Fruit fly (Drosophila melanogaster) whole organism, embryonic: Measurements from ENCODE around the gene Spt7.

Source experiments
- Atf6 ChIP-seq: fragments of 200-800 bp; sonication (Bioruptor generic); IDR thresholded peaks from 2 replicates; pipeline ENCODE4 v1.3.6; 2022; ENCODE audit warnings: missing biosample characterization, missing genetic modification characterization
- CG10267 ChIP-seq: fragments of 200-800 bp; sonication (Bioruptor generic); optimal IDR thresholded peaks from 2 replicates; lab custom pipeline; 2018; ENCODE audit warnings: missing biosample characterization, mild to moderate bottlenecking, missing genetic modification characterization, moderate library complexity
- CG11085 ChIP-seq: fragments of 200-800 bp; sonication (Bioruptor generic); IDR thresholded peaks from 2 replicates; pipeline ENCODE4 v1.3.6; 2022; ENCODE audit warnings: missing biosample characterization, missing genetic modification characterization
- CG11093 ChIP-seq: fragments of 200-800 bp; sonication (Bioruptor generic); IDR thresholded peaks from 3 replicates; pipeline ENCODE4 v1.3.6; 2022; ENCODE audit warnings: missing biosample characterization, missing genetic modification characterization
- CG11560 ChIP-seq: fragments of 200-800 bp; sonication (Bioruptor generic); IDR thresholded peaks from 3 replicates; pipeline ENCODE4 v1.3.6; 2022; ENCODE audit warnings: missing biosample characterization, missing genetic modification characterization
- CG12071 ChIP-seq: fragments of 200-800 bp; sonication (Bioruptor generic); optimal IDR thresholded peaks from 3 replicates; lab custom pipeline; 2018; ENCODE audit warnings: missing biosample characterization, mild to moderate bottlenecking, missing genetic modification characterization
- CG12104 ChIP-seq: fragments of 200-800 bp; sonication (Bioruptor generic); optimal IDR thresholded peaks from 3 replicates; lab custom pipeline; 2016; ENCODE audit warnings: missing biosample characterization, missing genetic modification characterization
- CG12299 ChIP-seq: fragments of 200-800 bp; sonication (Bioruptor generic); optimal IDR thresholded peaks from 2 replicates; lab custom pipeline; 2018; ENCODE audit warnings: missing biosample characterization, mild to moderate bottlenecking, missing genetic modification characterization
- CG14965 ChIP-seq: fragments of 200-800 bp; sonication (Bioruptor generic); optimal IDR thresholded peaks from 2 replicates; lab custom pipeline; 2016; ENCODE audit warnings: missing biosample characterization, missing genetic modification characterization, borderline replicate concordance
- CG15601 ChIP-seq: fragments of 200-800 bp; sonication (Bioruptor generic); optimal IDR thresholded peaks from 3 replicates; lab custom pipeline; 2019; ENCODE audit warnings: missing biosample characterization, mild to moderate bottlenecking, missing genetic modification characterization, moderate library complexity
- CG16813 ChIP-seq: fragments of 200-800 bp; sonication (Bioruptor generic); IDR thresholded peaks from 3 replicates; pipeline ENCODE4 v1.3.6; 2022; ENCODE audit warnings: missing biosample characterization, missing genetic modification characterization; ENCODE audit not compliant: partially characterized antibody
- CG17328 ChIP-seq: fragments of 200-800 bp; sonication (Bioruptor generic); IDR thresholded peaks from 2 replicates; pipeline ENCODE4 v1.3.6; 2022; ENCODE audit warnings: missing biosample characterization, missing genetic modification characterization
- CG17568 ChIP-seq: fragments of 200-800 bp; sonication (Bioruptor generic); optimal IDR thresholded peaks from 2 replicates; lab custom pipeline; 2018; ENCODE audit warnings: missing biosample characterization, mild to moderate bottlenecking, missing genetic modification characterization, moderate library complexity
- CG18262 ChIP-seq: fragments of 200-800 bp; optimal IDR thresholded peaks from 3 replicates; lab custom pipeline; 2019; ENCODE audit warnings: missing biosample characterization, mild to moderate bottlenecking, missing genetic modification characterization, moderate library complexity
- CG18619 ChIP-seq: fragments of 200-800 bp; sonication (Bioruptor generic); optimal IDR thresholded peaks from 3 replicates; lab custom pipeline; 2017; ENCODE audit warnings: missing biosample characterization, mild to moderate bottlenecking, missing genetic modification characterization
- CG2116 ChIP-seq: fragments of 200-800 bp; sonication (Bioruptor generic); optimal IDR thresholded peaks from 3 replicates; lab custom pipeline; 2018; ENCODE audit warnings: missing biosample characterization, mild to moderate bottlenecking, missing genetic modification characterization
- CG2120 ChIP-seq: fragments of 200-800 bp; sonication (Bioruptor generic); optimal IDR thresholded peaks from 3 replicates; lab custom pipeline; 2016; ENCODE audit warnings: missing biosample characterization, missing genetic modification characterization
- CG34224 ChIP-seq: fragments of 200-800 bp; sonication (Bioruptor generic); IDR thresholded peaks from 3 replicates; pipeline ENCODE4 v1.3.6; 2022; ENCODE audit warnings: missing biosample characterization, missing genetic modification characterization; ENCODE audit not compliant: partially characterized antibody
- CG34422 ChIP-seq: fragments of 200-800 bp; sonication (Bioruptor generic); IDR thresholded peaks from 3 replicates; pipeline ENCODE4 v1.3.6; 2022; ENCODE audit warnings: missing biosample characterization, missing genetic modification characterization
- CG43689 ChIP-seq: fragments of 200-800 bp; sonication (Bioruptor generic); IDR thresholded peaks from 2 replicates; pipeline ENCODE4 v1.3.6; 2022; ENCODE audit warnings: missing biosample characterization, missing genetic modification characterization
- CG5180 ChIP-seq: fragments of 200-800 bp; sonication (Bioruptor generic); optimal IDR thresholded peaks from 3 replicates; lab custom pipeline; 2017; ENCODE audit warnings: missing biosample characterization, missing genetic modification characterization, mild to moderate bottlenecking, moderate library complexity, missing genetic modification reagents
- CG7271 ChIP-seq: fragments of 200-800 bp; sonication (Bioruptor generic); optimal IDR thresholded peaks from 2 replicates; lab custom pipeline; 2018; ENCODE audit warnings: missing biosample characterization, mild to moderate bottlenecking, missing genetic modification characterization, moderate library complexity
- CG7963 ChIP-seq: fragments of 200-800 bp; sonication (Bioruptor generic); IDR thresholded peaks from 3 replicates; pipeline ENCODE4 v1.3.6; 2022; ENCODE audit warnings: missing biosample characterization, missing genetic modification characterization; ENCODE audit not compliant: partially characterized antibody
- CG9876 ChIP-seq: fragments of 200-800 bp; sonication (Bioruptor generic); optimal IDR thresholded peaks from 2 replicates; lab custom pipeline; 2016; ENCODE audit warnings: missing biosample characterization, missing genetic modification characterization
- CG9932 ChIP-seq: fragments of 200-800 bp; sonication (Bioruptor generic); IDR thresholded peaks from 2 replicates; pipeline ENCODE4 v1.3.6; 2022; ENCODE audit warnings: missing biosample characterization, missing genetic modification characterization
- ERR ChIP-seq: fragments of 200-800 bp; sonication (Bioruptor generic); optimal IDR thresholded peaks from 2 replicates; lab custom pipeline; 2016; ENCODE audit warnings: missing biosample characterization, missing genetic modification characterization
- Ets97D ChIP-seq: fragments of 200-800 bp; sonication (Bioruptor generic); optimal IDR thresholded peaks from 3 replicates; lab custom pipeline; 2016; ENCODE audit warnings: missing biosample characterization, missing genetic modification characterization
- Hand ChIP-seq: fragments of 200-800 bp; sonication (Bioruptor generic); optimal IDR thresholded peaks from 2 replicates; lab custom pipeline; 2017; ENCODE audit warnings: mild to moderate bottlenecking, missing biosample characterization, missing genetic modification reagents, missing genetic modification characterization
- Lim3 ChIP-seq: fragments of 200-800 bp; sonication (Bioruptor generic); IDR thresholded peaks from 2 replicates; pipeline ENCODE4 v1.3.6; 2022; ENCODE audit warnings: missing biosample characterization, missing genetic modification characterization
- Med ChIP-seq: fragments of 200-800 bp; sonication (Bioruptor generic); peaks from one replicate; lab custom pipeline; 2016; ENCODE audit warnings: missing biosample characterization, missing genetic modification characterization, mild to moderate bottlenecking, inconsistent platforms, moderate library complexity
- NK7.1 ChIP-seq: fragments of 200-800 bp; sonication (Bioruptor generic); optimal IDR thresholded peaks from 3 replicates; lab custom pipeline; 2016; ENCODE audit warnings: missing biosample characterization, missing genetic modification characterization
- Nf-YA ChIP-seq: fragments of 200-800 bp; sonication (Bioruptor generic); IDR thresholded peaks from 2 replicates; pipeline ENCODE4 v1.3.6; 2022; ENCODE audit warnings: missing biosample characterization, missing genetic modification characterization
- Rx ChIP-seq: fragments of 200-800 bp; sonication (Bioruptor generic); IDR thresholded peaks from 2 replicates; pipeline ENCODE4 v1.3.6; 2022; ENCODE audit warnings: missing biosample characterization, missing genetic modification characterization
- amos ChIP-seq: fragments of 200-800 bp; sonication (Bioruptor generic); IDR thresholded peaks from 2 replicates; pipeline ENCODE4 v1.3.6; 2022; ENCODE audit warnings: missing biosample characterization, missing genetic modification characterization; ENCODE audit not compliant: partially characterized antibody
- chinmo ChIP-seq: fragments of 200-800 bp; sonication (Bioruptor generic); IDR thresholded peaks from 4 replicates; pipeline ENCODE4 v1.3.6; 2022; ENCODE audit warnings: missing biosample characterization, missing genetic modification characterization; ENCODE audit not compliant: partially characterized antibody
- crc ChIP-seq: fragments of 200-800 bp; sonication (Bioruptor generic); optimal IDR thresholded peaks from 2 replicates; lab custom pipeline; 2016; ENCODE audit warnings: missing biosample characterization, missing genetic modification characterization
- hkb ChIP-seq, 2 experiments: fragments of 200-800 bp in 1 of 2; fragments of >200 bp in 1 of 2; sonication (Bioruptor generic) in 1 of 2; IDR thresholded peaks in 1 of 2; optimal IDR thresholded peaks in 1 of 2; 2 replicates each; pipeline versions ENCODE4 v1.3.6 to Lab custom; 2017 to 2022; ENCODE audit warnings: missing biosample characterization in 1 of 2, missing genetic modification characterization in 1 of 2
- inv ChIP-seq: fragments of 200-800 bp; sonication (Bioruptor generic); IDR thresholded peaks from 2 replicates; pipeline ENCODE4 v1.3.6; 2022; ENCODE audit warnings: missing biosample characterization, missing genetic modification characterization; ENCODE audit not compliant: partially characterized antibody
- maf-S ChIP-seq: fragments of 200-800 bp; sonication (Bioruptor generic); optimal IDR thresholded peaks from 2 replicates; lab custom pipeline; 2016; ENCODE audit warnings: missing biosample characterization, missing genetic modification characterization
- nerfin-2 ChIP-seq: fragments of 200-800 bp; sonication (Bioruptor generic); IDR thresholded peaks from 2 replicates; pipeline ENCODE4 v1.3.6; 2022; ENCODE audit warnings: missing biosample characterization, missing genetic modification characterization; ENCODE audit not compliant: partially characterized antibody
- peb ChIP-seq: fragments of 200-800 bp; sonication (Bioruptor generic); IDR thresholded peaks from 2 replicates; pipeline ENCODE4 v1.3.6; 2022; ENCODE audit warnings: missing biosample characterization, missing genetic modification characterization
- pros ChIP-seq: fragments of 200-800 bp; sonication (Bioruptor generic); optimal IDR thresholded peaks from 3 replicates; lab custom pipeline; 2019; ENCODE audit warnings: missing biosample characterization, mild to moderate bottlenecking, missing genetic modification characterization, moderate library complexity
- repo ChIP-seq: fragments of 200-800 bp; sonication (Bioruptor generic); optimal IDR thresholded peaks from 2 replicates; lab custom pipeline; 2016; ENCODE audit warnings: missing biosample characterization, missing genetic modification characterization
- sd ChIP-seq: fragments of 200-800 bp; sonication (Bioruptor generic); optimal IDR thresholded peaks from 3 replicates; lab custom pipeline; 2018; ENCODE audit warnings: missing biosample characterization, mild to moderate bottlenecking, missing genetic modification characterization, moderate library complexity
- shn ChIP-seq: fragments of 200-800 bp; sonication (Bioruptor generic); optimal IDR thresholded peaks from 3 replicates; lab custom pipeline; 2016; ENCODE audit warnings: missing biosample characterization, missing genetic modification characterization
- sna ChIP-seq: fragments of 200-800 bp; sonication (Bioruptor generic); IDR thresholded peaks from 2 replicates; pipeline ENCODE4 v1.3.6; 2022; ENCODE audit warnings: missing biosample characterization, missing genetic modification characterization; ENCODE audit not compliant: partially characterized antibody
- stwl ChIP-seq: fragments of 200-800 bp; sonication (Bioruptor generic); optimal IDR thresholded peaks from 3 replicates; lab custom pipeline; 2018; ENCODE audit warnings: missing biosample characterization, mild to moderate bottlenecking, missing genetic modification characterization, moderate library complexity
- tap ChIP-seq: fragments of 200-800 bp; optimal IDR thresholded peaks from 3 replicates; lab custom pipeline; 2019; ENCODE audit warnings: missing biosample characterization, mild to moderate bottlenecking, missing genetic modification characterization, moderate library complexity
- ttk ChIP-seq: fragments of 200-800 bp; sonication (Bioruptor generic); IDR thresholded peaks from 2 replicates; pipeline ENCODE4 v2.1.2; 2022; ENCODE audit warnings: missing biosample characterization, missing genetic modification characterization
- unc-4 ChIP-seq: fragments of 200-800 bp; sonication (Bioruptor generic); IDR thresholded peaks from 2 replicates; pipeline ENCODE4 v1.3.6; 2022; ENCODE audit warnings: missing biosample characterization, missing genetic modification characterization; ENCODE audit not compliant: partially characterized antibody

Spt7 gene

DNA sequence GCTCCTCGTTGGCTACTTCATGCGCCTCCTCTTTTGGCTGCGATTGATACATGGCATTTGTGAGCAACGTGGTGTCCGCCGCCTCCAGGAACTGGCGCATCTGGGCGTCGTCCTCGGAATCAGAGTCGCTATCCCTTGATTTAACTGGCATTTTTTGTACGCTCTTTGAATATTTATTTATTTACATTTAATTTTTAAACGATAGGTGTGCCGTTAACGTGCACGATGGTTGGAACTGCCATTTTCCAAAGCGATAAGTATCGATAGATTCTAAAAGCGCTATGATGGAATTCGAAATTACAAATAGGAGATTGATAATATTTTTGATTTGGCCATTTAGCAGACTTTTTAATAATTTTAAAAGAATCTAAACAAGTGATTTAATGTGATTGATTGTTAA, 2.2 kb downstream of the Spt7 start, which contains the start of gene CG32554 (continued):
- TF ChIP-seq CG7271 (tag; lab: Kevin White, UChicago) (no peak), ttk (GFP tag; lab: Robert Waterston, UW) (no peak), CG9932 (no peak), CG9876 (no peak), CG18262 (tag; lab: Kevin White, UChicago) (no peak), Med (GFP tag; lab: Kevin White, UChicago) (peak; percentile 59), shn (GFP tag; lab: Kevin White, UChicago) (no peak), CG14965 (no peak), CG7963 (GFP tag; lab: Robert Waterston, UW) (peak; percentile 84), chinmo (GFP tag; lab: Robert Waterston, UW) (peak; percentile 83; the same call in 2 of the 4 replicates), Lim3 (GFP tag; lab: Robert Waterston, UW) (no peak), hkb (optimal IDR thresholded peaks at IDR 0.05; lab: Kevin White, UChicago) (no peak), hkb (GFP tag; IDR thresholded peaks at IDR 0.05; lab: Robert Waterston, UW) (no peak), CG34422 (GFP tag; lab: Robert Waterston, UW) (no peak), CG18619 (no peak), NK7.1 (GFP tag; lab: Kevin White, UChicago) (no peak), sna (peak; percentile 88), CG43689 (no peak), unc-4 (GFP tag; lab: Robert Waterston, UW) (peak; percentile 87), CG12299 (tag; lab: Kevin White, UChicago) (no peak), CG15601 (tag; lab: Kevin White, UChicago) (no peak), Nf-YA (GFP tag; lab: Robert Waterston, UW) (no peak), crc (GFP tag; lab: Kevin White, UChicago) (no peak), CG2120 (no peak), peb (GFP tag; lab: Robert Waterston, UW) (no peak), sd (tag; lab: Kevin White, UChicago) (no peak), Atf6 (GFP tag; lab: Robert Waterston, UW) (no peak), CG34224 (GFP tag; lab: Robert Waterston, UW) (peak; percentile 93), CG17568 (GFP tag; lab: Kevin White, UChicago) (no peak), CG12071 (GFP tag; lab: Kevin White, UChicago) (no peak), Hand (GFP tag; lab: Kevin White, UChicago) (no peak), CG17328 (GFP tag; lab: Robert Waterston, UW) (no peak), CG12104 (GFP tag; lab: Kevin White, UChicago) (no peak), repo (no peak), CG16813 (GFP tag; lab: Robert Waterston, UW) (peak; percentile 86), stwl (tag; lab: Kevin White, UChicago) (peak; percentile 5), CG10267 (tag; lab: Kevin White, UChicago) (peak; percentile 18), CG11093 (GFP tag; lab: Robert Waterston, UW) (no peak), Ets97D (GFP tag; lab: Kevin White, UChicago) (peak; percentile 23), CG5180 (no peak), ERR (GFP tag; lab: Kevin White, UChicago) (no peak), amos (GFP tag; lab: Robert Waterston, UW) (peak; percentile 91), CG11560 (tag; lab: Robert Waterston, UW) (no peak), nerfin-2 (peak; percentile 71), Rx (GFP tag; lab: Robert Waterston, UW) (no peak), CG2116 (GFP tag; lab: Kevin White, UChicago) (peak; percentile 47), pros (no peak), maf-S (GFP tag; lab: Kevin White, UChicago) (no peak), CG11085 (GFP tag; lab: Robert Waterston, UW) (no peak), tap (tag; lab: Kevin White, UChicago) (no peak), inv (peak; percentile 83)
